Worm (Caenorhabditis elegans): Measurements from ENCODE around the gene sqv-8.

Gene sqv-8

DNA sequence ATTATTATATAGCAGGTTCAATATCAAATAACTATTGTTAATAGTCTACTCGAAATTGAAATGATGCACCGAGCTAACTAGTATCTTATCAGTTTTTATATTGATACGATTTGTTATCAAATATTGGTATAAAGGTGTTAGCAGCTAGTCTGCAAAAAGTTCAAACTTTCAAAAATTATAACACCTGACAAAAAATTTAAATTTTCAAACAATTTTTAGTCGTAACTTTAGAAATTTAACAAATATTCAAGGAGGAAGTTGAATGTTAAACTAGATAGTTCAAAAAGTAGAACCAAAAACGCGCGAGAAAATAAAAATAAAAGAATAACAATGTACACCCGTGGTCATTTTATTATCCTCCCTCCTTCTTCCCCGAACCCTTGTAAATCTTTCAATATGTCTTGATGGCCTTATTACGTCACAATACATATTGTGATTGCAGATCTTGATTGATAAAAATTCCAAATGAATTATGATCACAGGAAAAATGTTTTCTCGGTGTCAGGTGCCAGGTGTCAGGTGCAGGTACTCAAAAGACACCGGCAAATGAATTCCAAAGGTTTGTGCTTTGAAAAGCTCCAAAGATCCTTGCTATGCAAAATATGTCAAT, 8.9 kb downstream of the sqv-8 start, which contains the start of gene ZK1307.1:
Gene ZK1307.1 (minus strand): TSS at position 51 of the 610 bp plus-strand sequence.
- peak; percentile 13 for TF ChIP-seq pqm-1 (tag; optimal IDR thresholded peaks at IDR 0.05)
- TF ChIP-seq elt-2 (tag; optimal IDR thresholded peaks at IDR 0.05), result peak; percentile 17
- TF ChIP-seq R02D3.7 (tag; optimal IDR thresholded peaks at IDR 0.05), result no peak

- TF ChIP-seq nhr-67 (tag; optimal IDR thresholded peaks at IDR 0.05) (no peak), elt-1 (tag; optimal IDR thresholded peaks at IDR 0.05) (no peak), lsy-12 (tag; optimal IDR thresholded peaks at IDR 0.05) (peak; percentile 11), fkh-10 (GFP tag; optimal IDR thresholded peaks at IDR 0.05) (no peak), sea-2 (GFP tag; optimal IDR thresholded peaks at IDR 0.05) (no peak), pqm-1 (tag; optimal IDR thresholded peaks at IDR 0.05) (peak; percentile 74), elt-2 (tag; optimal IDR thresholded peaks at IDR 0.05) (peak; percentile 87), nhr-43 (tag; optimal IDR thresholded peaks at IDR 0.05; ENCODE audit: poor library complexity, severe bottlenecking) (peak; percentile 41), zag-1 (tag; optimal IDR thresholded peaks at IDR 0.05) (no peak), lin-39 (tag; optimal IDR thresholded peaks at IDR 0.05) (no peak), aly-2 (tag; optimal IDR thresholded peaks at IDR 0.05) (no peak), nhr-28 (tag; optimal IDR thresholded peaks at IDR 0.05) (no peak), daf-12 (tag; optimal IDR thresholded peaks at IDR 0.05) (no peak), ceh-16 (tag; optimal IDR thresholded peaks at IDR 0.05) (no peak), nhr-23 (tag; optimal IDR thresholded peaks at IDR 0.05) (peak; percentile 44), unc-62 (GFP tag; optimal IDR thresholded peaks at IDR 0.05) (no peak), pha-4 (tag; optimal IDR thresholded peaks at IDR 0.05) (peak; percentile 47), tbx-2 (tag; optimal IDR thresholded peaks at IDR 0.05) (no peak), ceh-82 (tag; optimal IDR thresholded peaks at IDR 0.05) (no peak), lin-15B (tag; optimal IDR thresholded peaks at IDR 0.05) (no peak), jun-1 (tag; optimal IDR thresholded peaks at IDR 0.05) (no peak), nhr-237 (tag; optimal IDR thresholded peaks at IDR 0.05) (no peak), nhr-77 (tag; optimal IDR thresholded peaks at IDR 0.05) (no peak), nfya-1 (tag; optimal IDR thresholded peaks at IDR 0.05; ENCODE audit: insufficient read depth) (no peak), snpc-4 (tag; optimal IDR thresholded peaks at IDR 0.05) (no peak), hmg-11 (tag; optimal IDR thresholded peaks at IDR 0.05) (no peak)
These were observed 9.5 kb downstream of the sqv-8 start, which contains the start of gene gstk-1 for ce11 chrII:9656210-9656755. Gene gstk-1 (plus strand): TSS chrII:9656705.

ce11 chrII:9658915-9659314, 12.1 kb downstream of the sqv-8 start, which contains the start of gene ZK1320.2:
Gene ZK1320.2 (minus strand): TSS chrII:9659002.
- TF ChIP-seq elt-2 (tag; optimal IDR thresholded peaks at IDR 0.05) (peak; percentile 66), nhr-77 (tag; optimal IDR thresholded peaks at IDR 0.05) (no peak), pqm-1 (tag; optimal IDR thresholded peaks at IDR 0.05) (peak; percentile 42)

- TF ChIP-seq elt-2 (tag; optimal IDR thresholded peaks at IDR 0.05) (peak; percentile 67), mdl-1 (tag; optimal IDR thresholded peaks at IDR 0.05) (no peak), pqm-1 (tag; optimal IDR thresholded peaks at IDR 0.05) (peak; percentile 18)
These were observed 13.6 kb downstream of the sqv-8 start, which contains the start of gene ZK1320.3 for ce11 chrII:9660379-9660778. Gene ZK1320.3 (minus strand): TSS chrII:9660419.

- no peak for TF ChIP-seq ztf-4 (tag; optimal IDR thresholded peaks at IDR 0.05)
- TF ChIP-seq unc-62 (GFP tag; optimal IDR thresholded peaks at IDR 0.05), result no peak
- TF ChIP-seq nhr-77 (tag; optimal IDR thresholded peaks at IDR 0.05), result no peak
These were observed 15.4 kb downstream of the sqv-8 start for ce11 chrII:9662160-9662559.

DNA sequence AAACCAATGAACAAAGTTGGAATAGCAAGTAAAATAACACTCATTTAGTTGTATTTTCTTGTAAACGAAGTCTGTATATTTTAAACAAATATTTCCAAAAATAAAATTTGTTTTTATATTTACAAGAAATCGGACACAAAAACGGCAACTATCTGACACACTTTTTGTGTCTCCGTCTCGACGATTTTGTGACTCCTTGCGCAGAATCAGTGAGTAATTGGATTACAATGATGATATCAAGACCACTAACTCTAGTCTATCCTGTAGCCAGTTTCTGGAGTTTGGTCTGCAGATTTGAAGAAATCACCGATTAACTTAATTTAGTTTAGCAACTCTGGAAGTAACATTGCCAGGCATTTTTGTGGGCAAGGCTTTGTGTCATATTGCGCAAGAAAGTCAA, 16.0 kb downstream of the sqv-8 start, which contains the start of gene cyp-13A10:
Gene cyp-13A10 (minus strand): TSS at position 88 of the 400 bp plus-strand sequence.
- TF ChIP-seq ztf-11 (tag; optimal IDR thresholded peaks at IDR 0.05) (no peak), nhr-11 (tag; optimal IDR thresholded peaks at IDR 0.05) (no peak), jun-1 (tag; optimal IDR thresholded peaks at IDR 0.05) (no peak), elt-2 (tag; optimal IDR thresholded peaks at IDR 0.05) (no peak), nhr-67 (tag; optimal IDR thresholded peaks at IDR 0.05) (no peak), tbx-2 (tag; optimal IDR thresholded peaks at IDR 0.05) (no peak), snpc-4 (tag; optimal IDR thresholded peaks at IDR 0.05) (no peak), ceh-16 (tag; optimal IDR thresholded peaks at IDR 0.05) (no peak), mdl-1 (tag; optimal IDR thresholded peaks at IDR 0.05) (no peak), nhr-28 (tag; optimal IDR thresholded peaks at IDR 0.05) (no peak), eor-1 (tag; optimal IDR thresholded peaks at IDR 0.05) (no peak), mml-1 (tag; optimal IDR thresholded peaks at IDR 0.05) (no peak), fkh-2 (tag; optimal IDR thresholded peaks at IDR 0.05) (no peak), unc-39 (tag; optimal IDR thresholded peaks at IDR 0.05) (no peak), lin-15B (tag; optimal IDR thresholded peaks at IDR 0.05) (no peak), zag-1 (tag; optimal IDR thresholded peaks at IDR 0.05) (no peak), nfya-1 (tag; optimal IDR thresholded peaks at IDR 0.05; ENCODE audit: insufficient read depth) (no peak), egl-5 (tag; optimal IDR thresholded peaks at IDR 0.05) (no peak), lin-39 (tag; optimal IDR thresholded peaks at IDR 0.05) (no peak)

All from whole organism, L3 larva.